Fruit fly (Drosophila melanogaster) whole organism, prepupa: ENCODE measurements around the gene CG9117.

Source experiments
- CG11762 ChIP-seq: fragments of 200-800 bp; sonication (Bioruptor generic); optimal IDR thresholded peaks from 3 replicates; lab custom pipeline; 2016; ENCODE audit warnings: missing biosample characterization, missing genetic modification characterization; ENCODE audit not compliant: insufficient read depth
- CG1621 ChIP-seq: fragments of 200-800 bp; sonication (Bioruptor generic); optimal IDR thresholded peaks from 3 replicates; lab custom pipeline; 2018; ENCODE audit warnings: missing biosample characterization, mild to moderate bottlenecking, missing genetic modification characterization
- CG3032 ChIP-seq: fragments of 200-800 bp; optimal IDR thresholded peaks from 2 replicates; lab custom pipeline; 2019; ENCODE audit warnings: missing biosample characterization, mild to moderate bottlenecking, missing genetic modification characterization, moderate library complexity
- CG31627 ChIP-seq: fragments of 200-800 bp; sonication (Bioruptor generic); optimal IDR thresholded peaks from 3 replicates; lab custom pipeline; 2016; ENCODE audit warnings: missing biosample characterization, missing genetic modification characterization
- CG6808 ChIP-seq: fragments of 200-800 bp; sonication (Bioruptor generic); optimal IDR thresholded peaks from 3 replicates; lab custom pipeline; 2017; ENCODE audit warnings: missing biosample characterization, missing genetic modification characterization, mild to moderate bottlenecking, moderate library complexity, missing genetic modification reagents
- CG8319 ChIP-seq: fragments of 200-800 bp; sonication (Bioruptor generic); optimal IDR thresholded peaks from 3 replicates; lab custom pipeline; 2016; ENCODE audit warnings: missing biosample characterization, missing genetic modification characterization
- CG9139 ChIP-seq: fragments of 200-800 bp; sonication (Bioruptor generic); optimal IDR thresholded peaks from 3 replicates; lab custom pipeline; 2017; ENCODE audit warnings: missing biosample characterization, mild to moderate bottlenecking, missing genetic modification characterization
- Ets96B ChIP-seq: fragments of 200-800 bp; optimal IDR thresholded peaks from 2 replicates; lab custom pipeline; 2019; ENCODE audit warnings: missing biosample characterization, mild to moderate bottlenecking, missing genetic modification characterization, moderate library complexity
- Lpt ChIP-seq: fragments of 200-800 bp; sonication (Bioruptor generic); optimal IDR thresholded peaks from 3 replicates; lab custom pipeline; 2016; ENCODE audit warnings: missing biosample characterization, missing genetic modification characterization
- Sox102F ChIP-seq: fragments of 200-800 bp; sonication (Bioruptor generic); optimal IDR thresholded peaks from 2 replicates; lab custom pipeline; 2016; ENCODE audit warnings: missing biosample characterization, mild to moderate bottlenecking, missing genetic modification characterization
- eg ChIP-seq: fragments of 200-800 bp; sonication (Bioruptor generic); IDR thresholded peaks from 3 replicates; pipeline ENCODE4 v1.3.6; 2022; ENCODE audit warnings: missing biosample characterization, missing genetic modification characterization
- salr ChIP-seq, 2 experiments: fragments of 200-800 bp; sonication (Bioruptor generic); optimal IDR thresholded peaks; 3 replicates each; lab custom pipeline; 2016 to 2018; ENCODE audit warnings: missing biosample characterization in 2 of 2, missing genetic modification characterization in 2 of 2, mild to moderate bottlenecking in 1 of 2

DNA sequence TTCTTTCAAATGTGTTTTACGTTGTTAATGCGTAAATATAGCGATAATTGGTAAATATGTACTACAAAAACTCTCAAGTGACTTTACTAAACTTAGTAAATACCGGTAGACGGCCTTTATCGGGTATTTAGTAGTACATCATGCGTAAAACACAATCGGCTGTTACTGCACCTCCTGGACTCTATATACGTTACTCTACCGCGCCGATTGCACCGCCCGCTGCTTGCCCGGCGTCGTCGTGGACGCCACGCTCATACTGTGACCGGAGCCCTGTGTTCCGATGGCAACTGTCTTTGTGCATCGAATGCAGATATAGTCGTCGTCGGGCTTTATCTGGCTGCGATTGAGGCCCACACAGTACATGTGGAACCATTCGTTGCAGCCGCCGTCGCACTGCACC is 47.3 kb downstream of the CG9117 start:
- no peak for TF ChIP-seq CG9139 (GFP tag; lab: Kevin White, UChicago)
- TF ChIP-seq CG6808: peak; percentile 39
- TF ChIP-seq eg (GFP tag; lab: Robert Waterston, UW): peak; percentile 31; the same call in 1 of the 3 replicates
- no peak for TF ChIP-seq salr (GFP tag; optimal IDR thresholded peaks at IDR 0.05; lab: Kevin White, UChicago)
- no peak for TF ChIP-seq CG11762 (GFP tag; lab: Kevin White, UChicago)
- TF ChIP-seq CG1621 (tag; lab: Kevin White, UChicago): no peak
- no peak for TF ChIP-seq Lpt (GFP tag; lab: Kevin White, UChicago)
- no peak for TF ChIP-seq CG8319 (GFP tag; lab: Kevin White, UChicago)
- TF ChIP-seq Sox102F (GFP tag; lab: Kevin White, UChicago): no peak
- no peak for TF ChIP-seq CG3032 (tag; lab: Kevin White, UChicago)
- no peak for TF ChIP-seq CG31627 (GFP tag; lab: Kevin White, UChicago)
- no peak for TF ChIP-seq Ets96B (tag; lab: Kevin White, UChicago)
